Worm (Caenorhabditis elegans) whole organism, L1 larva: ENCODE results near the gene ZK643.6.

ENCODE experiments used
- C04F5.9 ChIP-seq: sonication (generic microtip); optimal IDR thresholded peaks from 2 replicates; lab custom pipeline; 2016; ENCODE audit warnings: missing genetic modification characterization, missing compliant biosample characterization
- C34B4.2 ChIP-seq: sonication (generic microtip); optimal IDR thresholded peaks from 2 replicates; lab custom pipeline; 2017; ENCODE audit warnings: mild to moderate bottlenecking, missing genetic modification characterization, missing compliant biosample characterization
- F16B12.6 ChIP-seq: fragments of 150-350 bp; optimal IDR thresholded peaks from 2 replicates; lab custom pipeline; 2014; ENCODE audit warnings: missing biosample characterization, missing genetic modification characterization
- aha-1 ChIP-seq: fragments of 150-350 bp; optimal IDR thresholded peaks from 2 replicates; lab custom pipeline; 2014; ENCODE audit warnings: missing biosample characterization, missing genetic modification characterization
- ama-1 ChIP-seq: fragments of 150-350 bp; optimal IDR thresholded peaks from 2 replicates; lab custom pipeline; 2014
- blmp-1 ChIP-seq: fragments of 150-350 bp; optimal IDR thresholded peaks from 2 replicates; lab custom pipeline; 2014; ENCODE audit warnings: missing biosample characterization, missing genetic modification characterization
- ceh-63 ChIP-seq: fragments of 200-800 bp; sonication (Bioruptor generic); optimal IDR thresholded peaks from 2 replicates; lab custom pipeline; 2018; ENCODE audit warnings: mild to moderate bottlenecking, missing genetic modification characterization, missing compliant biosample characterization
- ceh-82 ChIP-seq, 3 experiments: fragments of 150-350 bp in 1 of 3; sonication (generic microtip) in 2 of 3; optimal IDR thresholded peaks; 2 replicates each; lab custom pipeline; 2014 to 2017; ENCODE audit warnings: missing biosample characterization in 3 of 3, missing genetic modification characterization in 3 of 3
- ceh-88 ChIP-seq: fragments of 200-800 bp; sonication (Bioruptor generic); IDR thresholded peaks from 2 replicates; pipeline ENCODE4 v1.3.6; 2022; ENCODE audit warnings: missing genetic modification characterization, missing compliant biosample characterization
- ceh-90 ChIP-seq: sonication (generic microtip); optimal IDR thresholded peaks from 2 replicates; lab custom pipeline; 2016; ENCODE audit warnings: missing genetic modification characterization, missing compliant biosample characterization
- dpl-1 ChIP-seq, 3 experiments: fragments of 150-350 bp in 2 of 3; sonication (generic microtip) in 1 of 3; optimal IDR thresholded peaks; 2 replicates each; lab custom pipeline; 2014 to 2017; ENCODE audit warnings: missing biosample characterization in 3 of 3, missing genetic modification characterization in 3 of 3, missing genetic modification reagents in 3 of 3
- dsc-1 ChIP-seq: sonication (generic microtip); optimal IDR thresholded peaks from 2 replicates; lab custom pipeline; 2016; ENCODE audit warnings: mild to moderate bottlenecking, missing genetic modification characterization, missing compliant biosample characterization
- efl-3 ChIP-seq: fragments of 200-800 bp; sonication (Bioruptor generic); optimal IDR thresholded peaks from 2 replicates; lab custom pipeline; 2018; ENCODE audit warnings: mild to moderate bottlenecking, missing genetic modification characterization, missing compliant biosample characterization
- egl-27 ChIP-seq, 2 experiments: fragments of 150-350 bp in 1 of 2; sonication (generic microtip); optimal IDR thresholded peaks; 3 replicates each; lab custom pipeline; 2017 to 2018; ENCODE audit warnings: missing biosample characterization in 2 of 2, missing genetic modification characterization in 2 of 2, missing genetic modification reagents in 2 of 2
- elt-3 ChIP-seq, 6 experiments: fragments of 150-350 bp in 1 of 6; sonication (generic microtip); optimal IDR thresholded peaks; 2 replicates each; lab custom pipeline; 2017 to 2018; ENCODE audit warnings: missing biosample characterization in 6 of 6, missing genetic modification characterization in 6 of 6, inconsistent platforms in 1 of 6
- ets-5 ChIP-seq: fragments of 200-800 bp; sonication (Bioruptor generic); IDR thresholded peaks from 2 replicates; pipeline ENCODE4 v1.3.6; 2022; ENCODE audit warnings: missing genetic modification characterization, missing compliant biosample characterization
- fkh-10 ChIP-seq: sonication (generic microtip); optimal IDR thresholded peaks from 2 replicates; lab custom pipeline; 2017; ENCODE audit warnings: missing biosample characterization, missing genetic modification reagents, missing genetic modification characterization
- fkh-4 ChIP-seq: sonication (generic microtip); optimal IDR thresholded peaks from 2 replicates; lab custom pipeline; 2016; ENCODE audit warnings: missing compliant biosample characterization, missing genetic modification characterization, borderline replicate concordance
- fkh-8 ChIP-seq: sonication (generic microtip); optimal IDR thresholded peaks from 2 replicates; lab custom pipeline; 2016; ENCODE audit warnings: mild to moderate bottlenecking, missing genetic modification characterization, missing compliant biosample characterization
- fos-1 ChIP-seq: fragments of 150-350 bp; optimal IDR thresholded peaks from 2 replicates; lab custom pipeline; 2014; ENCODE audit warnings: missing biosample characterization, missing genetic modification characterization
- isw-1 ChIP-seq: fragments of 200-800 bp; sonication (Bioruptor generic); IDR thresholded peaks from 2 replicates; pipeline ENCODE4 v1.3.6; 2022; ENCODE audit warnings: missing genetic modification characterization, missing compliant biosample characterization
- jun-1 ChIP-seq: fragments of 150-350 bp; optimal IDR thresholded peaks from 2 replicates; lab custom pipeline; 2014; ENCODE audit warnings: missing biosample characterization, missing genetic modification reagents, missing genetic modification characterization
- lin-13 ChIP-seq: fragments of 150-350 bp; optimal IDR thresholded peaks from 2 replicates; lab custom pipeline; 2014; ENCODE audit warnings: missing biosample characterization, missing genetic modification reagents, missing genetic modification characterization
- lin-15B ChIP-seq: fragments of 150-350 bp; sonication (generic microtip); optimal IDR thresholded peaks from 3 replicates; lab custom pipeline; 2014; ENCODE audit warnings: missing biosample characterization, missing genetic modification characterization
- lin-39 ChIP-seq: fragments of 150-350 bp; optimal IDR thresholded peaks from 2 replicates; lab custom pipeline; 2014; ENCODE audit warnings: missing biosample characterization, missing genetic modification reagents, missing genetic modification characterization
- lir-3 ChIP-seq: sonication (generic microtip); optimal IDR thresholded peaks from 2 replicates; lab custom pipeline; 2016; ENCODE audit warnings: mild to moderate bottlenecking, missing genetic modification characterization, moderate library complexity, missing compliant biosample characterization; ENCODE audit not compliant: poor library complexity
- mdl-1 ChIP-seq, 2 experiments: fragments of 150-350 bp; optimal IDR thresholded peaks; 2 replicates each; lab custom pipeline; 2014 to 2017; ENCODE audit warnings: missing biosample characterization in 2 of 2, missing genetic modification characterization in 2 of 2, inconsistent platforms in 1 of 2
- mep-1 ChIP-seq: fragments of 150-350 bp; optimal IDR thresholded peaks from 2 replicates; lab custom pipeline; 2014; ENCODE audit warnings: missing biosample characterization, missing genetic modification characterization
- nhr-11 ChIP-seq: fragments of 150-350 bp; optimal IDR thresholded peaks from 2 replicates; lab custom pipeline; 2014; ENCODE audit warnings: missing biosample characterization, missing genetic modification characterization
- nhr-19 ChIP-seq: fragments of 200-800 bp; sonication (Bioruptor generic); conservative IDR thresholded peaks from 2 replicates; pipeline ENCODE4 v1.3.6; 2022; ENCODE audit warnings: missing genetic modification characterization, missing compliant biosample characterization
- nhr-20 ChIP-seq: sonication (generic microtip); optimal IDR thresholded peaks from 2 replicates; lab custom pipeline; 2016; ENCODE audit warnings: mild to moderate bottlenecking, missing genetic modification characterization, missing compliant biosample characterization
- nhr-237 ChIP-seq: fragments of 150-350 bp; optimal IDR thresholded peaks from 2 replicates; lab custom pipeline; 2014; ENCODE audit warnings: missing biosample characterization, missing genetic modification characterization
- nhr-28 ChIP-seq: fragments of 150-350 bp; optimal IDR thresholded peaks from 2 replicates; lab custom pipeline; 2014; ENCODE audit warnings: missing biosample characterization, missing genetic modification characterization
- nhr-47 ChIP-seq: sonication (generic microtip); optimal IDR thresholded peaks from 2 replicates; lab custom pipeline; 2016; ENCODE audit warnings: mild to moderate bottlenecking, missing genetic modification characterization, moderate library complexity, missing compliant biosample characterization
- nhr-71 ChIP-seq: sonication (generic microtip); optimal IDR thresholded peaks from 2 replicates; lab custom pipeline; 2016; ENCODE audit warnings: mild to moderate bottlenecking, missing genetic modification characterization, moderate library complexity, missing compliant biosample characterization
- nhr-76 ChIP-seq: sonication (generic microtip); optimal IDR thresholded peaks from 2 replicates; lab custom pipeline; 2017; ENCODE audit warnings: missing biosample characterization, missing genetic modification characterization
- nhr-77 ChIP-seq: fragments of 150-350 bp; optimal IDR thresholded peaks from 2 replicates; lab custom pipeline; 2014; ENCODE audit warnings: missing biosample characterization, missing genetic modification characterization
- nhr-84 ChIP-seq: sonication (generic microtip); optimal IDR thresholded peaks from 2 replicates; lab custom pipeline; 2017; ENCODE audit warnings: missing biosample characterization, missing genetic modification characterization
- nhr-85 ChIP-seq: sonication (generic microtip); peaks from one replicate; lab custom pipeline; 2016; ENCODE audit warnings: missing genetic modification characterization, inconsistent platforms, missing compliant biosample characterization
- nhr-90 ChIP-seq: sonication (generic microtip); optimal IDR thresholded peaks from 2 replicates; lab custom pipeline; 2016; ENCODE audit warnings: mild to moderate bottlenecking, missing genetic modification characterization, missing compliant biosample characterization; ENCODE audit not compliant: poor library complexity
- pag-3 ChIP-seq: sonication (generic microtip); optimal IDR thresholded peaks from 2 replicates; lab custom pipeline; 2017; ENCODE audit warnings: missing genetic modification characterization, mild to moderate bottlenecking, missing compliant biosample characterization, antibody characterized with exemption, borderline replicate concordance; ENCODE audit not compliant: insufficient read depth
- pqm-1 ChIP-seq: sonication (generic microtip); optimal IDR thresholded peaks from 3 replicates; lab custom pipeline; 2017; ENCODE audit warnings: missing biosample characterization, missing genetic modification characterization
- rnt-1 ChIP-seq: sonication (generic microtip); optimal IDR thresholded peaks from 2 replicates; lab custom pipeline; 2016; ENCODE audit warnings: mild to moderate bottlenecking, missing genetic modification characterization, moderate library complexity, missing compliant biosample characterization
- sptf-1 ChIP-seq: fragments of 150-350 bp; optimal IDR thresholded peaks from 2 replicates; lab custom pipeline; 2014; ENCODE audit warnings: missing biosample characterization, missing genetic modification characterization
- sup-37 ChIP-seq: fragments of 200-800 bp; sonication (Bioruptor generic); optimal IDR thresholded peaks from 2 replicates; lab custom pipeline; 2018; ENCODE audit warnings: mild to moderate bottlenecking, missing genetic modification characterization, missing compliant biosample characterization
- tbx-2 ChIP-seq: sonication (generic microtip); optimal IDR thresholded peaks from 2 replicates; lab custom pipeline; 2016; ENCODE audit warnings: missing genetic modification characterization, missing compliant biosample characterization
- tlp-1 ChIP-seq: fragments of 150-350 bp; optimal IDR thresholded peaks from 2 replicates; lab custom pipeline; 2014; ENCODE audit warnings: missing biosample characterization, missing genetic modification characterization
- unc-130 ChIP-seq: fragments of 150-350 bp; optimal IDR thresholded peaks from 2 replicates; lab custom pipeline; 2017; ENCODE audit warnings: missing biosample characterization, missing genetic modification characterization, inconsistent platforms
- unc-30 ChIP-seq: sonication (generic microtip); optimal IDR thresholded peaks from 2 replicates; lab custom pipeline; 2017; ENCODE audit warnings: missing biosample characterization, missing genetic modification characterization
- unc-98 ChIP-seq: fragments of 200-800 bp; sonication (Bioruptor generic); IDR thresholded peaks from 2 replicates; pipeline ENCODE4 v1.3.6; 2022; ENCODE audit warnings: missing genetic modification characterization, missing compliant biosample characterization
- vab-15 ChIP-seq: sonication (generic microtip); optimal IDR thresholded peaks from 2 replicates; lab custom pipeline; 2017; ENCODE audit warnings: missing genotype, mild to moderate bottlenecking, missing genetic modification characterization, missing compliant biosample characterization
- xbp-1 ChIP-seq: sonication (generic microtip); optimal IDR thresholded peaks from 2 replicates; lab custom pipeline; 2016; ENCODE audit warnings: missing genetic modification characterization, missing compliant biosample characterization
- ztf-11 ChIP-seq, 2 experiments: sonication (generic microtip); optimal IDR thresholded peaks; 2 replicates each; lab custom pipeline; 2016 to 2017; ENCODE audit warnings: missing genetic modification characterization in 2 of 2, missing biosample characterization in 1 of 2, missing compliant biosample characterization in 1 of 2
- ztf-4 ChIP-seq: fragments of 150-350 bp; optimal IDR thresholded peaks from 2 replicates; lab custom pipeline; 2014; ENCODE audit warnings: missing biosample characterization, missing genetic modification characterization

Gene ZK643.6

DNA sequence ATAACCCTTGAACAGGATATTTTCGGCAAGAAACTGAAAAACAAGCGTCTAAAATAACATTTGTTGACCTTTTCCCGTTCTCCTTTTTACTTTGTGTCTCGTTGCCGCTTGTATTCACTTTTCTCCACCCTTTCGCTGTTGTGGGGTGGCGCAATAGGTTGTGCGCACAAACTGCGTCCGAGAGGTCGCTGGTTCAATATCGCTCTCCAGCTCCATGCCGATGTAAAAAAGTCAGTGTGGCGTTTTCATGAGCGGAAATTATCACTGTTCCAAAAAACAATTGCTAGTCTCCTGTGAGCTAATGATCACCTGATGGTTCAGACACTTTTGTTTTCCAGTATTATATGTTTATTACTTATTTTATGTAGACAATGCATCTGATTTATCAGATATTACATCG lies 23.0 kb downstream of the ZK643.6 start (continued):
- TF ChIP-seq pag-3 (tag; lab: Kevin White, UChicago) (peak; percentile 68), C34B4.2 (tag; lab: Kevin White, UChicago) (no peak), fkh-8 (tag; lab: Kevin White, UChicago) (peak; percentile 68), blmp-1 (peak; percentile 12), unc-98 (GFP tag; lab: Robert Waterston, UW) (no peak), mdl-1 (tag; optimal IDR thresholded peaks at IDR 0.05; lab: Kevin White, UChicago) (peak in 1 of 2 experiments; percentile 82), nhr-76 (no peak), ceh-90 (tag; lab: Kevin White, UChicago) (no peak), nhr-90 (tag; lab: Kevin White, UChicago) (peak; percentile 65), nhr-84 (no peak), tlp-1 (no peak), tbx-2 (tag; lab: Kevin White, UChicago) (peak; percentile 73), nhr-20 (peak; percentile 79), lin-15B (tag; lab: Kevin White, UChicago) (no peak), aha-1 (tag; lab: Kevin White, UChicago) (no peak), vab-15 (tag; lab: Kevin White, UChicago) (no peak), nhr-85 (tag; lab: Kevin White, UChicago) (peak; percentile 7), egl-27 (tag; optimal IDR thresholded peaks at IDR 0.05; lab: Kevin White, UChicago) (no peak), ceh-63 (GFP tag; lab: Kevin White, UChicago) (no peak), isw-1 (peak; percentile 35), dpl-1 (GFP tag; optimal IDR thresholded peaks at IDR 0.05; lab: Kevin White, UChicago) (peak; percentile 38 to 68 (median 60)), nhr-71 (peak; percentile 83), nhr-77 (tag; lab: Kevin White, UChicago) (peak; percentile 54), mep-1 (peak; percentile 83), pqm-1 (tag; lab: Kevin White, UChicago) (no peak), nhr-237 (peak; percentile 18), ceh-88 (GFP tag; lab: Robert Waterston, UW) (peak; percentile 32; the same call in 1 of the 2 replicates), xbp-1 (tag; lab: Kevin White, UChicago) (peak; percentile 73), rnt-1 (tag; lab: Kevin White, UChicago) (peak; percentile 86), jun-1 (tag; lab: Kevin White, UChicago) (peak; percentile 36), lin-39 (tag; lab: Kevin White, UChicago) (no peak), nhr-19 (peak; percentile 76), ztf-11 (tag; optimal IDR thresholded peaks at IDR 0.05; lab: Kevin White, UChicago) (peak in 1 of 2 experiments; percentile 41), unc-30 (tag; lab: Kevin White, UChicago) (no peak), fkh-4 (no peak), nhr-47 (tag; lab: Kevin White, UChicago) (peak; percentile 83), fos-1 (peak; percentile 16), nhr-28 (tag; lab: Kevin White, UChicago) (no peak), nhr-11 (tag; lab: Kevin White, UChicago) (no peak), sptf-1 (tag; lab: Kevin White, UChicago) (no peak), lir-3 (tag; lab: Kevin White, UChicago) (peak; percentile 49), ztf-4 (peak; percentile 38), dsc-1 (peak; percentile 65), elt-3 (tag; optimal IDR thresholded peaks at IDR 0.05; lab: Kevin White, UChicago) (peak in 2 of 6 experiments; percentile 4 to 11), C04F5.9 (peak; percentile 46), fkh-10 (GFP tag; lab: Kevin White, UChicago) (no peak), efl-3 (GFP tag; lab: Kevin White, UChicago) (no peak), ets-5 (GFP tag; lab: Robert Waterston, UW) (no peak), F16B12.6 (peak; percentile 38), ceh-82 (tag; optimal IDR thresholded peaks at IDR 0.05; lab: Kevin White, UChicago) (peak; percentile 27 to 74 (median 58)), sup-37 (GFP tag; lab: Kevin White, UChicago) (no peak), lin-13 (GFP tag; lab: Kevin White, UChicago) (peak; percentile 76), unc-130 (tag; lab: Kevin White, UChicago) (peak; percentile 32), ama-1 (lab: Kevin White, UChicago) (no peak)
